Worm (Caenorhabditis elegans) whole organism, midembryonic: ENCODE results near the gene C27F2.4.

ENCODE experiments used
- T22C8.4 ChIP-seq: fragments of 200-800 bp; sonication (Bioruptor generic); IDR thresholded peaks from 2 replicates; pipeline ENCODE4 v1.3.6; 2022; ENCODE audit warnings: missing genetic modification characterization, missing compliant biosample characterization
- flt-1 ChIP-seq: fragments of 200-800 bp; sonication (Bioruptor generic); IDR thresholded peaks from 2 replicates; pipeline ENCODE4 v1.3.6; 2022; ENCODE audit warnings: missing genetic modification characterization, missing compliant biosample characterization
- klf-2 ChIP-seq: fragments of 200-800 bp; sonication (Bioruptor generic); conservative IDR thresholded peaks from 2 replicates; pipeline ENCODE4 v1.3.6; 2022; ENCODE audit warnings: missing genetic modification reagents, missing genetic modification characterization, missing compliant biosample characterization
- tab-1 ChIP-seq: fragments of 200-800 bp; sonication (Bioruptor generic); IDR thresholded peaks from 2 replicates; pipeline ENCODE4 v1.3.6; 2022; ENCODE audit warnings: missing genetic modification characterization, missing compliant biosample characterization

DNA sequence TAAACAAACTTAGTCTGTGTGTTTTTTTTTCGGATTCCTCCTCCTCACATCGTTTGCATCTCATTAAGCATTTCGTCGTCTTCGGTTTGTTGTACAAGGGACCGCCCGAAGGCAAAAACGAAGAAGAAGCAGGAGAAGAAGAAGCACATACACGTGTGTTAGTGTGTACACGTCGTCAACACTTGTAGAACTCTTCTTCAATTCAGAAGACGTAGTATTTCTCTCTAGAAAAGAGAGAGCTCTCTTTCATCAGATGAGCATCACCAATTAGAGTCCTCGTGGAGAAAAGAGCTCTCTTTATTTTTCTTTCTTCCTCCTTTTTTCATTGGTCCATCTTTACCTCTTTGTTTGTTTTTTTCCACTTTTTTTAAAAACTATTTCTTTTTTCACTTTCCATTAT lies 8.0 kb upstream of the C27F2.4 start:
- TF ChIP-seq T22C8.4 (GFP tag; lab: Robert Waterston, UW) (no peak), klf-2 (GFP tag; lab: Robert Waterston, UW) (no peak), flt-1 (no peak), tab-1 (GFP tag; lab: Robert Waterston, UW) (no peak)
